Worm (Caenorhabditis elegans) whole organism, young adult: Measurements from ENCODE around the gene C33G3.4.

Experiments used
- B0336.3 ChIP-seq: fragments of 200-800 bp; sonication (Bioruptor generic); IDR thresholded peaks from 2 replicates; pipeline ENCODE4 v1.3.6; 2022; ENCODE audit warnings: missing genetic modification characterization, missing compliant biosample characterization
- C06A6.2 ChIP-seq: fragments of 200-800 bp; sonication (Bioruptor generic); conservative IDR thresholded peaks from 2 replicates; pipeline ENCODE4 v1.3.6; 2022; ENCODE audit warnings: missing genetic modification characterization, missing compliant biosample characterization
- D2030.7 ChIP-seq: fragments of 200-800 bp; sonication (Bioruptor generic); IDR thresholded peaks from 2 replicates; pipeline ENCODE4 v1.3.6; 2022; ENCODE audit warnings: missing genetic modification reagents, missing genetic modification characterization, missing compliant biosample characterization
- ama-1 ChIP-seq, 3 experiments: fragments of 150-350 bp in 1 of 3; sonication (generic microtip) in 2 of 3; optimal IDR thresholded peaks; 2 replicates each; lab custom pipeline; 2014 to 2018; ENCODE audit warnings: missing biosample characterization in 2 of 3, missing genetic modification characterization in 2 of 3, missing genetic modification reagents in 2 of 3
- bed-2 ChIP-seq: fragments of 200-800 bp; sonication (Bioruptor generic); IDR thresholded peaks from 2 replicates; pipeline ENCODE4 v1.3.6; 2022; ENCODE audit warnings: missing genetic modification reagents, missing genetic modification characterization, missing compliant biosample characterization
- dpl-1 ChIP-seq: fragments of 150-350 bp; optimal IDR thresholded peaks from 2 replicates; lab custom pipeline; 2014; ENCODE audit warnings: missing biosample characterization, missing genetic modification reagents, missing genetic modification characterization
- lir-1 ChIP-seq: fragments of 200-800 bp; sonication (Bioruptor generic); conservative IDR thresholded peaks from 2 replicates; pipeline ENCODE4 v1.3.6; 2022; ENCODE audit warnings: missing genetic modification reagents, missing genetic modification characterization, missing compliant biosample characterization
- lsy-27 ChIP-seq: sonication (generic microtip); optimal IDR thresholded peaks from 2 replicates; lab custom pipeline; 2017; ENCODE audit warnings: missing genetic modification characterization, mild to moderate bottlenecking, missing compliant biosample characterization, antibody characterized with exemption, missing genotype, borderline replicate concordance; ENCODE audit not compliant: insufficient read depth
- madf-10 ChIP-seq: sonication (generic microtip); optimal IDR thresholded peaks from 2 replicates; lab custom pipeline; 2016; ENCODE audit warnings: mild to moderate bottlenecking, missing genetic modification characterization, missing compliant biosample characterization
- madf-8 ChIP-seq: fragments of 200-800 bp; sonication (Bioruptor generic); conservative IDR thresholded peaks from 2 replicates; pipeline ENCODE4 v1.3.6; 2022; ENCODE audit warnings: missing genetic modification reagents, missing genetic modification characterization, missing compliant biosample characterization
- snpc-1.1 ChIP-seq: sonication (generic microtip); optimal IDR thresholded peaks from 2 replicates; lab custom pipeline; 2017; ENCODE audit warnings: missing genetic modification characterization, mild to moderate bottlenecking, missing compliant biosample characterization, antibody characterized with exemption, moderate library complexity, missing genotype, missing genetic modification reagents; ENCODE audit not compliant: insufficient read depth
- snpc-4 ChIP-seq, 5 experiments: fragments of 150-350 bp in 1 of 5; sonication (generic microtip) in 4 of 5; optimal IDR thresholded peaks; 2 replicates each; lab custom pipeline; 2014 to 2018; ENCODE audit warnings: missing genetic modification characterization in 5 of 5, missing biosample characterization in 3 of 5, antibody characterized with exemption in 2 of 5, mild to moderate bottlenecking in 2 of 5, missing compliant biosample characterization in 2 of 5, missing genotype in 2 of 5, moderate library complexity in 2 of 5, missing genetic modification reagents in 1 of 5
- unc-62 ChIP-seq: fragments of 150-350 bp; optimal IDR thresholded peaks from 2 replicates; lab custom pipeline; 2014; ENCODE audit warnings: missing biosample characterization, missing genetic modification reagents, missing genetic modification characterization
- ztf-18 ChIP-seq: sonication (generic microtip); optimal IDR thresholded peaks from 2 replicates; lab custom pipeline; 2016; ENCODE audit warnings: missing genotype, mild to moderate bottlenecking, missing genetic modification characterization, missing compliant biosample characterization

DNA sequence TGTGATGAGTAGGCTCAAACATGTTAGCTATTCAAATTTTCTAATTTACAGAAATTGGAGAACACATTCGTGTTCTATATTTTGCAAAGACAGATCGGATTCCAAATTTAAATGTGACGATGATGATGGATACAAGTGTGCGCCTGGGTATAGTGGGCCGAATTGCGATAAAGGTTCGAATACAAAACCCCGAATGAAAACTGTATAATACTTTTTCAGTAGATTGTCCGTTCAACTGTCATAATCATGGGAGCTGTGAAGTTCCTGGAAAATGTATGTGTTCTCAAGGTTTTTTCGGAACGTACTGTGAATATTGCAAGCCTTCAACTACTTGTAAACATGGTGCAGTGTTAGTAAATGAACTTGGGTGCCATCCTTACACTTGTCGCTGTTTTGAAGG lies 20.0 kb downstream of the C33G3.4 start:
- TF ChIP-seq snpc-1.1 (no peak), unc-62 (GFP tag; lab: Kevin White, UChicago) (no peak), lsy-27 (tag; lab: Kevin White, UChicago) (no peak), dpl-1 (GFP tag; lab: Kevin White, UChicago) (no peak), C06A6.2 (GFP tag; lab: Robert Waterston, UW) (no peak), madf-10 (tag; lab: Kevin White, UChicago) (no peak), snpc-4 (GFP tag; optimal IDR thresholded peaks at IDR 0.05; lab: Kevin White, UChicago) (no peak), snpc-4 (tag; optimal IDR thresholded peaks at IDR 0.05; lab: Kevin White, UChicago) (no peak), D2030.7 (GFP tag; lab: Robert Waterston, UW) (no peak), B0336.3 (GFP tag; lab: Robert Waterston, UW) (no peak), ama-1 (optimal IDR thresholded peaks at IDR 0.05; lab: Kevin White, UChicago) (no peak), ama-1 (GFP tag; optimal IDR thresholded peaks at IDR 0.05; lab: Kevin White, UChicago) (no peak), ztf-18 (tag; lab: Kevin White, UChicago) (no peak), bed-2 (no peak), lir-1 (GFP tag; lab: Robert Waterston, UW) (no peak), madf-8 (GFP tag; lab: Robert Waterston, UW) (no peak)
